Fruit fly (Drosophila melanogaster) whole organism, wandering third instar larva: ENCODE results near the gene Or85f.

Experiments used
- Abd-B ChIP-seq: fragments of >200 bp; optimal IDR thresholded peaks from 2 replicates; lab custom pipeline; 2017; ENCODE audit warnings: missing biosample characterization, missing genetic modification characterization
- CG9705 ChIP-seq: fragments of 200-800 bp; sonication (Bioruptor generic); optimal IDR thresholded peaks from 2 replicates; lab custom pipeline; 2018; ENCODE audit warnings: missing biosample characterization, mild to moderate bottlenecking, missing genetic modification characterization
- CrebA ChIP-seq: fragments of 200-800 bp; sonication (Bioruptor generic); optimal IDR thresholded peaks from 2 replicates; lab custom pipeline; 2016; ENCODE audit warnings: missing biosample characterization, mild to moderate bottlenecking, missing genetic modification characterization, borderline replicate concordance
- Dif ChIP-seq: fragments of 200-275, 200-300 bp; sonication (Bioruptor generic); optimal IDR thresholded peaks from 2 replicates; lab custom pipeline; 2018; ENCODE audit warnings: missing biosample characterization, missing genetic modification characterization; ENCODE audit not compliant: partially characterized antibody
- HLH106 ChIP-seq: fragments of 200-800 bp; optimal IDR thresholded peaks from 3 replicates; lab custom pipeline; 2019; ENCODE audit warnings: missing biosample characterization, mild to moderate bottlenecking, missing genetic modification characterization, moderate library complexity
- Hnf4 ChIP-seq: fragments of 200-800 bp; sonication (Bioruptor generic); optimal IDR thresholded peaks from 2 replicates; lab custom pipeline; 2016; ENCODE audit warnings: missing biosample characterization, mild to moderate bottlenecking, missing genetic modification characterization
- Hr78 ChIP-seq: fragments of >200 bp; optimal IDR thresholded peaks from 2 replicates; lab custom pipeline; 2017; ENCODE audit warnings: missing biosample characterization, missing genetic modification characterization
- Hr83 ChIP-seq: fragments of 200-300 bp; sonication (Bioruptor generic); optimal IDR thresholded peaks from 2 replicates; lab custom pipeline; 2016; ENCODE audit warnings: missing biosample characterization, mild to moderate bottlenecking, missing genetic modification characterization, moderate library complexity; ENCODE audit not compliant: poor library complexity, severe bottlenecking
- Myc ChIP-seq: fragments of >200 bp; optimal IDR thresholded peaks from 2 replicates; lab custom pipeline; 2017
- N ChIP-seq: fragments of >200 bp; optimal IDR thresholded peaks from 2 replicates; lab custom pipeline; 2018; ENCODE audit warnings: missing biosample characterization, missing external identifiers, missing genetic modification characterization
- Rel ChIP-seq, 2 experiments: fragments of 200-800 bp; sonication (Bioruptor generic) in 1 of 2; optimal IDR thresholded peaks; 2 replicates in 1 of 2; 3 replicates in 1 of 2; lab custom pipeline; 2016 to 2019; ENCODE audit warnings: mild to moderate bottlenecking in 2 of 2, missing biosample characterization in 2 of 2, missing genetic modification characterization in 2 of 2, moderate library complexity in 1 of 2
- Sp1 ChIP-seq: fragments of 200-800 bp; sonication (Bioruptor generic); optimal IDR thresholded peaks from 3 replicates; lab custom pipeline; 2019; ENCODE audit warnings: missing biosample characterization, mild to moderate bottlenecking, missing genetic modification characterization, moderate library complexity
- Vsx2 ChIP-seq: fragments of 200-300, 225-300 bp; sonication (Bioruptor generic); optimal IDR thresholded peaks from 2 replicates; lab custom pipeline; 2018; ENCODE audit warnings: missing biosample characterization, missing genetic modification characterization; ENCODE audit not compliant: partially characterized antibody
- brk ChIP-seq: fragments of 200-800 bp; sonication (Bioruptor generic); optimal IDR thresholded peaks from 2 replicates; lab custom pipeline; 2016; ENCODE audit warnings: missing biosample characterization, mild to moderate bottlenecking, missing genetic modification characterization
- dl ChIP-seq, 2 experiments: fragments of 175-275, 200-275 bp in 1 of 2; fragments of 200-275 bp in 1 of 2; sonication (Bioruptor generic); optimal IDR thresholded peaks; lab custom pipeline; 2018; ENCODE audit warnings: mild to moderate bottlenecking in 2 of 2, missing biosample characterization in 2 of 2, missing genetic modification characterization in 2 of 2, moderate library complexity in 2 of 2; ENCODE audit not compliant: partially characterized antibody in 2 of 2, insufficient read depth in 1 of 2
- dmrt93B ChIP-seq: fragments of 200-800 bp; sonication (Bioruptor generic); optimal IDR thresholded peaks from 2 replicates; lab custom pipeline; 2018; ENCODE audit warnings: missing biosample characterization, mild to moderate bottlenecking, missing genetic modification characterization
- dsf ChIP-seq: sonication (Bioruptor generic); optimal IDR thresholded peaks from 2 replicates; lab custom pipeline; 2016; ENCODE audit warnings: missing biosample characterization, missing genetic modification characterization, borderline replicate concordance
- ey ChIP-seq: fragments of 200-800 bp; sonication (Bioruptor generic); optimal IDR thresholded peaks from 2 replicates; lab custom pipeline; 2016; ENCODE audit warnings: missing biosample characterization, missing genetic modification characterization
- fru ChIP-seq: fragments of 200-800 bp; sonication (Bioruptor generic); optimal IDR thresholded peaks from 3 replicates; lab custom pipeline; 2016; ENCODE audit warnings: missing biosample characterization, mild to moderate bottlenecking, missing genetic modification characterization
- h ChIP-seq: fragments of 200-800 bp; sonication (Bioruptor generic); optimal IDR thresholded peaks from 3 replicates; lab custom pipeline; 2016; ENCODE audit warnings: missing biosample characterization, mild to moderate bottlenecking, missing genetic modification characterization
- jim ChIP-seq: fragments of 175-275, 200-325 bp; sonication (Bioruptor generic); optimal IDR thresholded peaks from 2 replicates; lab custom pipeline; 2016; ENCODE audit warnings: missing biosample characterization, mild to moderate bottlenecking, missing genetic modification characterization
- pan ChIP-seq: fragments of >200 bp; optimal IDR thresholded peaks from 2 replicates; lab custom pipeline; 2017
- rgr ChIP-seq: fragments of 200-800 bp; sonication (Bioruptor generic); optimal IDR thresholded peaks from 3 replicates; lab custom pipeline; 2016; ENCODE audit warnings: missing biosample characterization, mild to moderate bottlenecking, missing genetic modification characterization
- sage ChIP-seq: fragments of 200-800 bp; sonication (Bioruptor generic); optimal IDR thresholded peaks from 2 replicates; lab custom pipeline; 2016; ENCODE audit warnings: missing biosample characterization, mild to moderate bottlenecking, missing genetic modification characterization
- sv ChIP-seq: fragments of 200-800 bp; sonication (Bioruptor generic); optimal IDR thresholded peaks from 3 replicates; lab custom pipeline; 2016; ENCODE audit warnings: missing biosample characterization, missing genetic modification characterization
- tai ChIP-seq: sonication (Bioruptor generic); optimal IDR thresholded peaks from 2 replicates; lab custom pipeline; 2016; ENCODE audit warnings: missing biosample characterization, missing genetic modification characterization
- woc ChIP-seq: sonication (Bioruptor generic); optimal IDR thresholded peaks from 2 replicates; lab custom pipeline; 2016; ENCODE audit warnings: missing biosample characterization, mild to moderate bottlenecking, missing genetic modification characterization

Gene Or85f

DNA sequence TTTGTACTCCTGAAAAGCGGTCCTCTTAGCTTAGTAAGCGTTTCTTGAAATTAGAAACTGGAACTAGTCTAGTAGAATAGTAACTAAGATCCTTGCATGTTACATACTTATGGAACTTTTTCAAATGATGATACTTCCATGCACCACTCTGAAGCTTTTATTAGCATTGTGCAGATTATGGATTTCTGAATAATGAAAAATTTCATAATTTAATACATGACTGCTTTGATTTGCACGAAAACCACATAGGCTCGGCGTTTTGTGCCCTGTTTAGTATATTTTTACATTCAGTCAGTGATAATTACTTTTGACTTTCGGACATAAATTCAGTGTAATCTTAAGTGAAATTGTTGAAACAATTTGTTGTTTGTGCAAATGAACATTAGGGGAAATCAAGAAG is 42.8 kb upstream of the Or85f start, which contains the start of gene CG43675:
TSS of gene CG43675 (plus strand) at position 301 of the 400 bp plus-strand sequence.
- TF ChIP-seq Myc (lab: Kevin White, UChicago) (no peak), sage (GFP tag; lab: Kevin White, UChicago) (no peak), jim (GFP tag; lab: Kevin White, UChicago) (no peak), Sp1 (GFP tag; lab: Kevin White, UChicago) (no peak), woc (no peak), rgr (GFP tag; lab: Kevin White, UChicago) (no peak), Abd-B (GFP tag; lab: Kevin White, UChicago) (no peak), dmrt93B (GFP tag; lab: Kevin White, UChicago) (no peak), CrebA (no peak), sv (GFP tag; lab: Kevin White, UChicago) (no peak), tai (GFP tag; lab: Kevin White, UChicago) (no peak), pan (lab: Kevin White, UChicago) (no peak), dsf (no peak), brk (GFP tag; lab: Kevin White, UChicago) (no peak), CG9705 (GFP tag; lab: Kevin White, UChicago) (no peak)

DNA sequence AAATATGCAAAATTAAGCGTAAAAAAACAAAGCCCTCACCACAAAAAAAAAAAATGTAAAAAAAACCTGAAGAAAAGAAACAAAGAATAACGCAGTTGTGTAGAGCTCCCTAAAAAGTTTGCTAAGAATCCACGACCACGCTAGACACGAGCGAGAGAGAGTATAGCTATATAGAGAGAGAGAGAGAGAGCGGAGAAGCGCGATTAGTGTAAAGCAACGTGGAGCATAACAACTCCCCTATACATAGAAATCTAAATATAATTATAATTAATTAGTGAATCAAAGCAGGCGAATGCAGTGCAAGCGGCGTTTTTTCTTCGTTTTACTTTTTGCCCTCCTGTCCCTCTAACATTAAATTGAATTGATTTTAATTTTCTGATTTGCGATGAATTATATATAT is 38.6 kb upstream of the Or85f start:
- TF ChIP-seq woc (no peak), Abd-B (GFP tag; lab: Kevin White, UChicago) (no peak), Sp1 (GFP tag; lab: Kevin White, UChicago) (no peak), Dif (GFP tag; lab: Kevin White, UChicago) (peak; percentile 5), Vsx2 (GFP tag; lab: Kevin White, UChicago) (no peak), Hr83 (GFP tag; lab: Kevin White, UChicago) (no peak), HLH106 (tag; lab: Kevin White, UChicago) (no peak), dmrt93B (GFP tag; lab: Kevin White, UChicago) (no peak)
- TF ChIP-seq, all 38 proteins: peak for 1

DNA sequence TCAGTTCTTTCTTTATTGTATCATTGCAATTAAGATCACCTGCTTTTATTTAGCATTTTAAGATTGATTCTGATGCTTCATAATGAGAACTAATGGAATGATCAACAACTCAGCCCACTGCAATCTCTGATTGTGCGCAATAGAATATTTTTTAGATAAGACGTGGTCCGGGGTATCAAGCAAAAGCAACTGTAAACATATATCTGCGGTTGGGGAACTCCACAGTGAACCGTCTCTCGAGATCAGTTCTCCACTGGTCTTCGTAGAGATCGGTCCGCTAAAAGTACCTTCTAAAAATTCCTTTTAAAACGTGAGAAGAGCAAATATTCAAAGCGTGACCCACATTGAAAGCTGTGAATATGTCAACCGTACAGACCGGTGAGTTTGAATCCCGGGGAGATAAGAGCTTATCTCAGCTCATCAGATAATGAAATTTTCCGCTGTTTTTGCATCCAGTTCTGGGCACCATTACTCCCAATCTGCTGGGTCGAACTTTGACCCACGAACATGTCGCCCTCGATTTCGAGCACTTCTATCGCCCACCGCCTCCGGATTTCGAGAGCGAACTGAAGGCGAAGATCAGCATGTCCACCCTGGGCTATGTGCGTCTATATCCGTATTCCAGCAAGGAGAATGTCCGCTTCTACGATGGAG is 34.8 kb upstream of the Or85f start, which contains the start of gene CG18473:
TSS of gene CG18473 (plus strand) at position 240 of the 654 bp plus-strand sequence.
- TF ChIP-seq dl (GFP tag; optimal IDR thresholded peaks at IDR 0.05; lab: Kevin White, UChicago; ENCODE audit: insufficient read depth in 1 of 2, partially characterized antibody in 2 of 2) = no peak
- no peak for TF ChIP-seq Rel (GFP tag; optimal IDR thresholded peaks at IDR 0.05; lab: Kevin White, UChicago)
- peak; percentile 87 for TF ChIP-seq Rel (tag; optimal IDR thresholded peaks at IDR 0.05; lab: Kevin White, UChicago)

dm6 chr3R:9365121-9365520 is 32.9 kb upstream of the Or85f start, which contains the start of gene Srr:
Srr (plus strand) TSS chr3R:9365398.
- TF ChIP-seq dmrt93B (GFP tag; lab: Kevin White, UChicago) = no peak
- TF ChIP-seq pan (lab: Kevin White, UChicago) = no peak
- TF ChIP-seq jim (GFP tag; lab: Kevin White, UChicago) = no peak
- TF ChIP-seq Hr78 (GFP tag; lab: Kevin White, UChicago) = no peak
- no peak for TF ChIP-seq rgr (GFP tag; lab: Kevin White, UChicago)
- no peak for TF ChIP-seq Vsx2 (GFP tag; lab: Kevin White, UChicago)
- TF ChIP-seq N (GFP tag; lab: Kevin White, UChicago) = no peak
- TF ChIP-seq fru (GFP tag; lab: Kevin White, UChicago) = no peak
- TF ChIP-seq ey (GFP tag; lab: Kevin White, UChicago) = no peak
- TF ChIP-seq Dif (GFP tag; lab: Kevin White, UChicago) = no peak
- TF ChIP-seq sage (GFP tag; lab: Kevin White, UChicago) = no peak
- no peak for TF ChIP-seq woc

DNA sequence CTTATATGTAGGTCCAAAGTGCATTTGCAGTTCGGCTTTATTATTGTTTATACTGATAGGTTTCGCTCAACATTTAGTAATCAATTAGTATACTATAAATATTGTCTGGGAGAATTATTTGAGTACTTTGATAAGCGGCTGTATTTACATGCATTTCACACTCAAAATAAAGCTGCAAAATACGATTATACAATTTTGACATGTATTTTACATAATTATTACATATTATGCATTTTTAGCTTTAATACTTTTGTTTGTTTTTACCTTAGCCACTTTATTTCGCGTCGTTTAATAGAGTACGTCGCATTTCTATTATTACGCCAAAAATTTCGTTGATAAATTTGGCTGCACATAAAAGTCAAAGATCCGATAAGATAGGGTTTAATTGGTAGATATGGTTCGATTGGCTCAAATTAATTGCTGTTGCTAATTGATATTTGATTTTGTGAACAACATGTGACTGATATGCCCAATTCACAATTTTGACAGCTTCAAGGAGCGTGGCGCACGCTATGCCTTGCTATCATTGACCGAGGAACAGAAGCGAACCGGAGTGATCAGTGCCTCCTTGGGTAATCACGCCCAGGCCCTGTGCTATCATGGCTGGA is 32.0 kb upstream of the Or85f start:
- peak; percentile 24 for TF ChIP-seq h (GFP tag; lab: Kevin White, UChicago)
- peak; percentile 14 for TF ChIP-seq Hnf4
- TF ChIP-seq HLH106 (tag; lab: Kevin White, UChicago) = no peak
- peak; percentile 27 for TF ChIP-seq brk (GFP tag; lab: Kevin White, UChicago)
- no peak for TF ChIP-seq jim (GFP tag; lab: Kevin White, UChicago)
